Fruit fly (Drosophila melanogaster): ENCODE data around the gene CG5177.

CG5177 gene

DNA sequence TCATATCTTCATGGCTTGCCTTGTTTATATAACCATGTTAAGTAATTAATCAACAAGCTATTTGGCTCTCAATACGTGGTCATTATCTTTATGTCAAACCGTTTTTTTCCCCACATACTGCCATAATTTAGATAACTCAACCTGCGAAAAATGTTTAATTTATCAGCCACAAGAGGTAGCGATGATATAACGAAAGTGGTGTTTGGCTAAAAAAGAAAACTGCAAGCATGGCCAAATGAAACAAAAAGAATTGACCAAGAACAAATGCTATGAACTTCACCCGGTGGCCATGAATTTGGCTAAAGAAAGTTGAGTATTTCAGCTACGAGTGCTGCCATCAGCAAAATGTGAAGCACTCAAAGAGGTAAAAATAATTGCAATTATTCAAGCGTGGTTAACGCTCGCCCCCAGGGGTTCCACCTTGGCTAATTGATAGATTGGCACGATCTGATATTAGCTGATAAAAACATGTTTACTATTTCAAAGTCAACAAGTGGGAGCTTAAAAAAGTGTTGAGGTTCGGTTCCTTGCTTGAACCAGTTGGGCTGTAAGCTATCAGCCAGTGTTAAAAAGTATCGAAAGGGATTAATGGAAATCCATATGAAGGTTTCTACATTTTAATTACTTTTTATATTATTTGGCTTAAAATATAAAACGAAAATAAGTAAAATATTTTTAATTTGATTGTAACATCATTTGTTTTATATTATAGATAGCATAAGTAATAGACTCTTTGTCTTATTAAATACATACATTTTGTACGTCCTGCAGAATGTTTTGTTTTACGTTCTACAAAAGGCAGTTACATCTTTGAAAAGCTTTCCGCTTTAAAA is 31.7 kb downstream of the CG5177 start (continued):
- no peak for TF ChIP-seq CG6254 (GFP tag; optimal IDR thresholded peaks at IDR 0.05)
- TF ChIP-seq gem (tag; optimal IDR thresholded peaks at IDR 0.05): peak; percentile 67
- TF ChIP-seq Xbp1 (GFP tag; optimal IDR thresholded peaks at IDR 0.05): peak; percentile 14
- peak; percentile 37; the same call in 1 of the 2 replicates for TF ChIP-seq Ada2b (GFP tag; IDR thresholded peaks at IDR 0.05)
- TF ChIP-seq CG2678 (tag; optimal IDR thresholded peaks at IDR 0.05): peak; percentile 81
- TF ChIP-seq CG10267 (tag; optimal IDR thresholded peaks at IDR 0.05): peak; percentile 45
- TF ChIP-seq Atf3 (GFP tag; optimal IDR thresholded peaks at IDR 0.05): peak; percentile 27
- peak; percentile 30 for TF ChIP-seq vfl (GFP tag; optimal IDR thresholded peaks at IDR 0.05)
- no peak for TF ChIP-seq crol (GFP tag; IDR thresholded peaks at IDR 0.05)
- TF ChIP-seq Chrac-16 (GFP tag; optimal IDR thresholded peaks at IDR 0.05): no peak
- TF ChIP-seq dimm (GFP tag; IDR thresholded peaks at IDR 0.05): peak; percentile 52; the same call in 1 of the 2 replicates
- peak; percentile 67 for TF ChIP-seq CG3163 (GFP tag; optimal IDR thresholded peaks at IDR 0.05)
- TF ChIP-seq Tbp (GFP tag; optimal IDR thresholded peaks at IDR 0.05): no peak
- TF ChIP-seq schlank (tag; optimal IDR thresholded peaks at IDR 0.05): peak; percentile 86
- TF ChIP-seq CG1602 (GFP tag; optimal IDR thresholded peaks at IDR 0.05): peak; percentile 36
- TF ChIP-seq croc (GFP tag; conservative IDR thresholded peaks at IDR 0.05): no peak
- TF ChIP-seq D19A (tag; optimal IDR thresholded peaks at IDR 0.05): no peak
- TF ChIP-seq mld (GFP tag; IDR thresholded peaks at IDR 0.05; ENCODE audit: partially characterized antibody): no peak
- TF ChIP-seq Lim3 (GFP tag; IDR thresholded peaks at IDR 0.05): no peak
- peak; percentile 77 for TF ChIP-seq oc (tag; optimal IDR thresholded peaks at IDR 0.05)
- TF ChIP-seq CG3847 (GFP tag; IDR thresholded peaks at IDR 0.05): peak; percentile 71
- no peak for TF ChIP-seq esg (GFP tag; conservative IDR thresholded peaks at IDR 0.05)
- peak; percentile 47 for TF ChIP-seq CG12219 (GFP tag; optimal IDR thresholded peaks at IDR 0.05)
- TF ChIP-seq CG32532 (GFP tag; IDR thresholded peaks at IDR 0.05): peak; percentile 58; the same call in 1 of the 2 replicates
- no peak for TF ChIP-seq CG2712 (tag; optimal IDR thresholded peaks at IDR 0.05)
- peak; percentile 26 for TF ChIP-seq pita (GFP tag; optimal IDR thresholded peaks at IDR 0.05)
- peak; percentile 61 for TF ChIP-seq BtbVII (GFP tag; optimal IDR thresholded peaks at IDR 0.05)
- TF ChIP-seq nerfin-1 (tag; optimal IDR thresholded peaks at IDR 0.05): peak; percentile 44
- peak; percentile 75 for TF ChIP-seq CG12071 (GFP tag; optimal IDR thresholded peaks at IDR 0.05)
- no peak for TF ChIP-seq Elba2 (GFP tag; optimal IDR thresholded peaks at IDR 0.05)
- TF ChIP-seq CG8944 (GFP tag; optimal IDR thresholded peaks at IDR 0.05): peak; percentile 78
- TF ChIP-seq NfI (GFP tag; optimal IDR thresholded peaks at IDR 0.05): peak; percentile 54
- no peak for TF ChIP-seq pros (GFP tag; optimal IDR thresholded peaks at IDR 0.05)
- peak; percentile 78 for TF ChIP-seq CG2120 (GFP tag; optimal IDR thresholded peaks at IDR 0.05)
- TF ChIP-seq dysf (GFP tag; IDR thresholded peaks at IDR 0.05): peak; percentile 52; the same call in 2 of the 3 replicates
- TF ChIP-seq CG7357 (GFP tag; IDR thresholded peaks at IDR 0.05): no peak; the same call in 2 of the 3 replicates
- peak; percentile 5 for TF ChIP-seq Abd-B (GFP tag; optimal IDR thresholded peaks at IDR 0.05)
- TF ChIP-seq Dad (GFP tag; optimal IDR thresholded peaks at IDR 0.05): peak; percentile 53
- no peak for TF ChIP-seq HLHmδ (GFP tag; optimal IDR thresholded peaks at IDR 0.05)
- peak; percentile 69 for TF ChIP-seq Myb (GFP tag; optimal IDR thresholded peaks at IDR 0.05)
- TF ChIP-seq scrt (GFP tag; optimal IDR thresholded peaks at IDR 0.05): peak; percentile 92
- no peak for TF ChIP-seq yki (optimal IDR thresholded peaks at IDR 0.05)
- TF ChIP-seq CG17912 (GFP tag; optimal IDR thresholded peaks at IDR 0.05): peak; percentile 88
- no peak for TF ChIP-seq CG6272 (GFP tag; IDR thresholded peaks at IDR 0.05)
- peak; percentile 53 for TF ChIP-seq Sox100B (GFP tag; optimal IDR thresholded peaks at IDR 0.05)
- peak; percentile 62; the same call in 1 of the 3 replicates for TF ChIP-seq CG34422 (GFP tag; IDR thresholded peaks at IDR 0.05)
- TF ChIP-seq shn (GFP tag; optimal IDR thresholded peaks at IDR 0.05): peak; percentile 64
- TF ChIP-seq lola (GFP tag; optimal IDR thresholded peaks at IDR 0.05): no peak
- TF ChIP-seq CG13894 (tag; optimal IDR thresholded peaks at IDR 0.05): peak; percentile 67

Data from whole organism, embryonic.